Fruit fly (Drosophila melanogaster) whole organism, embryonic: ENCODE measurements around the gene E2f2.

Experiments used
- CG13624 ChIP-seq: fragments of 200-800 bp; sonication (Bioruptor generic); optimal IDR thresholded peaks from 2 replicates; lab custom pipeline; 2016; ENCODE audit warnings: missing biosample characterization, missing genetic modification characterization
- CG16863 ChIP-seq: fragments of 200-800 bp; sonication (Bioruptor generic); optimal IDR thresholded peaks from 3 replicates; lab custom pipeline; 2016; ENCODE audit warnings: missing biosample characterization, missing genetic modification characterization
- CG17328 ChIP-seq: fragments of 200-800 bp; sonication (Bioruptor generic); IDR thresholded peaks from 2 replicates; pipeline ENCODE4 v1.3.6; 2022; ENCODE audit warnings: missing biosample characterization, missing genetic modification characterization
- CG33557 ChIP-seq: fragments of 200-800 bp; sonication (Bioruptor generic); optimal IDR thresholded peaks from 2 replicates; lab custom pipeline; 2019; ENCODE audit warnings: missing biosample characterization, mild to moderate bottlenecking, missing genetic modification characterization, moderate library complexity
- TFAM ChIP-seq: fragments of 200-800 bp; sonication (Bioruptor generic); optimal IDR thresholded peaks from 2 replicates; lab custom pipeline; 2017; ENCODE audit warnings: missing biosample characterization, missing genetic modification characterization, inconsistent platforms

DNA sequence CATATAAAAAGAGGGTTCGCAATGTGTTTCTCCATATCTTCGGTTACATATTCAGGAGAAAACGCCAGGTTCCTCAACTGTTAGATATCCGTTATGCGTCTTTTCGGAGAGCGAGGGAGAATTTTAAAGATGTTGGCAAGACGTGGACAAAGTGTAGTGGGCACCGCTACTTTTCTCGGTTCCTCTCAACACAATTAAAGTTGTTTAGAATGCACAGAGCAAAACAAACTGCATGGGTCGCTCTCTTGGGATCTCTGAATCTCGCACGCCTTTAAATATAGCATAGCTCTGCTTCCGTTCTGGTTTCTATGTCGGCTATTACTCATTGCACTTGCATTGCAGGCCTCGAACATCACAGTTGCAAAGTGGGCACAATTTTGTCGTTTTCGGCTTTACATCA, 49.6 kb upstream of the E2f2 start, which contains the start of gene clumsy:
- TF ChIP-seq CG17328 (GFP tag; lab: Robert Waterston, UW), result no peak
- TF ChIP-seq CG16863 (GFP tag; lab: Kevin White, UChicago), result no peak
- TF ChIP-seq CG13624, result no peak
- TF ChIP-seq TFAM (GFP tag; lab: Kevin White, UChicago), result no peak
- no peak for TF ChIP-seq CG33557 (GFP tag; lab: Kevin White, UChicago)
